Fruit fly (Drosophila melanogaster): ENCODE measurements around the gene CG12219.

dm6 chrX:6260900-6261299 lies 40.2 kb downstream of the CG12219 start, which contains the start of gene Josd:
- TF ChIP-seq pan (optimal IDR thresholded peaks at IDR 0.05) (no peak), pan (GFP tag; optimal IDR thresholded peaks at IDR 0.05 in 1 of 2, IDR thresholded peaks at IDR 0.05 in 1 of 2) (no peak), CG3407 (GFP tag; optimal IDR thresholded peaks at IDR 0.05) (no peak), Nf-YC (tag; optimal IDR thresholded peaks at IDR 0.05) (peak; percentile 8), nom (GFP tag; optimal IDR thresholded peaks at IDR 0.05) (no peak)
